Worm (Caenorhabditis elegans) whole organism, early embryonic: Measurements from ENCODE around the gene ccnk-1.

Source experiments
- B0310.2 ChIP-seq: sonication (generic microtip); optimal IDR thresholded peaks from 2 replicates; lab custom pipeline; 2016; ENCODE audit warnings: mild to moderate bottlenecking, missing genetic modification characterization, missing compliant biosample characterization
- F13C5.2 ChIP-seq: sonication (generic microtip); optimal IDR thresholded peaks from 2 replicates; lab custom pipeline; 2017; ENCODE audit warnings: mild to moderate bottlenecking, missing genetic modification characterization, inconsistent platforms, missing compliant biosample characterization
- aly-1 ChIP-seq: sonication (generic microtip); optimal IDR thresholded peaks from 2 replicates; lab custom pipeline; 2016; ENCODE audit warnings: missing genetic modification characterization, missing compliant biosample characterization
- ama-1 ChIP-seq: fragments of 150-350 bp; optimal IDR thresholded peaks from 2 replicates; lab custom pipeline; 2014
- ceh-13 ChIP-seq: fragments of 200-800 bp; sonication (Bioruptor generic); optimal IDR thresholded peaks from 2 replicates; lab custom pipeline; 2018; ENCODE audit warnings: mild to moderate bottlenecking, missing genetic modification characterization, missing compliant biosample characterization
- ceh-36 ChIP-seq: sonication (generic microtip); optimal IDR thresholded peaks from 2 replicates; lab custom pipeline; 2016; ENCODE audit warnings: missing genetic modification characterization, inconsistent platforms, missing compliant biosample characterization
- ets-7 ChIP-seq: sonication (generic microtip); optimal IDR thresholded peaks from 2 replicates; lab custom pipeline; 2016; ENCODE audit warnings: missing genotype, missing genetic modification characterization, missing compliant biosample characterization
- flt-1 ChIP-seq: fragments of 200-800 bp; sonication (Bioruptor generic); IDR thresholded peaks from 2 replicates; pipeline ENCODE4 v1.3.6; 2022; ENCODE audit warnings: missing genetic modification characterization, missing compliant biosample characterization
- hmbx-1 ChIP-seq: sonication (generic microtip); optimal IDR thresholded peaks from 2 replicates; lab custom pipeline; 2016; ENCODE audit warnings: mild to moderate bottlenecking, missing genetic modification characterization, missing compliant biosample characterization
- hmg-4 ChIP-seq: fragments of 200-800 bp; sonication (Bioruptor generic); optimal IDR thresholded peaks from 2 replicates; lab custom pipeline; 2018; ENCODE audit warnings: mild to moderate bottlenecking, missing genetic modification characterization, missing compliant biosample characterization
- hnd-1 ChIP-seq: sonication (generic microtip); optimal IDR thresholded peaks from 2 replicates; lab custom pipeline; 2016; ENCODE audit warnings: missing genetic modification characterization, missing compliant biosample characterization
- pes-1 ChIP-seq: fragments of 200-800 bp; sonication (Bioruptor generic); IDR thresholded peaks from 2 replicates; pipeline ENCODE4 v1.3.6; 2022; ENCODE audit warnings: missing genetic modification reagents, missing genetic modification characterization, missing compliant biosample characterization
- scrt-1 ChIP-seq: fragments of 200-800 bp; sonication (Bioruptor generic); IDR thresholded peaks from 2 replicates; pipeline ENCODE4 v1.3.6; 2022; ENCODE audit warnings: missing genetic modification characterization, missing compliant biosample characterization
- sea-1 ChIP-seq: fragments of 200-800 bp; sonication (Bioruptor generic); conservative IDR thresholded peaks from 2 replicates; pipeline ENCODE4 v1.3.6; 2022; ENCODE audit warnings: missing genetic modification characterization, missing compliant biosample characterization
- tbx-11 ChIP-seq: fragments of 200-800 bp; sonication (Bioruptor generic); IDR thresholded peaks from 2 replicates; pipeline ENCODE4 v1.3.6; 2022; ENCODE audit warnings: missing genetic modification characterization, missing compliant biosample characterization
- tbx-37 ChIP-seq: fragments of 200-800 bp; sonication (Bioruptor generic); conservative IDR thresholded peaks from 2 replicates; pipeline ENCODE4 v1.3.6; 2022; ENCODE audit warnings: missing genetic modification reagents, missing genetic modification characterization, missing compliant biosample characterization
- tra-4 ChIP-seq: sonication (generic microtip); optimal IDR thresholded peaks from 2 replicates; lab custom pipeline; 2017; ENCODE audit warnings: missing genetic modification characterization, missing compliant biosample characterization

ccnk-1 gene

ce11 chrV:14595984-14596383 is 16.4 kb upstream of the ccnk-1 start:
- TF ChIP-seq F13C5.2 (tag; lab: Kevin White, UChicago) (no peak), tbx-37 (GFP tag; lab: Robert Waterston, UW) (no peak), scrt-1 (GFP tag; lab: Robert Waterston, UW) (no peak), flt-1 (GFP tag; lab: Robert Waterston, UW) (no peak), aly-1 (no peak), ceh-36 (tag; lab: Kevin White, UChicago) (no peak), hnd-1 (no peak), hmbx-1 (no peak), hmg-4 (no peak)

- TF ChIP-seq aly-1 = no peak
- no peak for TF ChIP-seq ama-1 (lab: Kevin White, UChicago)
- TF ChIP-seq flt-1 (GFP tag; lab: Robert Waterston, UW) = no peak
- TF ChIP-seq hmbx-1 = no peak
- TF ChIP-seq pes-1 (GFP tag; lab: Robert Waterston, UW) = no peak
- no peak for TF ChIP-seq tbx-37 (GFP tag; lab: Robert Waterston, UW)
- no peak for TF ChIP-seq ets-7 (tag; lab: Kevin White, UChicago)
- no peak for TF ChIP-seq sea-1 (GFP tag; lab: Robert Waterston, UW)
- TF ChIP-seq scrt-1 (GFP tag; lab: Robert Waterston, UW) = no peak
Measured at ce11 chrV:14597005-14597680, 15.2 kb upstream of the ccnk-1 start, which contains the start of gene pes-9. Gene pes-9, minus strand, starts transcription at chrV:14597034.

ce11 chrV:14597681-14598184 is 14.6 kb upstream of the ccnk-1 start, which contains the start of gene R11H6.2:
Gene R11H6.2, plus strand, starts transcription at chrV:14598006.
- TF ChIP-seq ceh-36 (tag; lab: Kevin White, UChicago) (no peak), F13C5.2 (tag; lab: Kevin White, UChicago) (no peak), pes-1 (GFP tag; lab: Robert Waterston, UW) (no peak), tbx-37 (GFP tag; lab: Robert Waterston, UW) (no peak), B0310.2 (tag; lab: Kevin White, UChicago) (no peak), aly-1 (no peak), hmbx-1 (no peak), scrt-1 (GFP tag; lab: Robert Waterston, UW) (no peak), sea-1 (GFP tag; lab: Robert Waterston, UW) (no peak), flt-1 (GFP tag; lab: Robert Waterston, UW) (no peak), hnd-1 (no peak), ceh-13 (no peak), ama-1 (lab: Kevin White, UChicago) (no peak), tbx-11 (GFP tag; lab: Robert Waterston, UW) (no peak)

- TF ChIP-seq ama-1 (lab: Kevin White, UChicago) (no peak), B0310.2 (tag; lab: Kevin White, UChicago) (no peak), tbx-37 (GFP tag; lab: Robert Waterston, UW) (no peak), ceh-36 (tag; lab: Kevin White, UChicago) (no peak), pes-1 (GFP tag; lab: Robert Waterston, UW) (no peak), hmg-4 (no peak), hnd-1 (no peak)
Measured at ce11 chrV:14599972-14600371, 12.4 kb upstream of the ccnk-1 start, which contains the start of gene glb-22. Gene glb-22, plus strand, starts transcription at chrV:14600272.

ce11 chrV:14603755-14604154 is 8.6 kb upstream of the ccnk-1 start:
- no peak for TF ChIP-seq flt-1 (GFP tag; lab: Robert Waterston, UW)

- TF ChIP-seq pes-1 (GFP tag; lab: Robert Waterston, UW) (no peak), ets-7 (tag; lab: Kevin White, UChicago) (no peak), F13C5.2 (tag; lab: Kevin White, UChicago) (no peak), sea-1 (GFP tag; lab: Robert Waterston, UW) (no peak), flt-1 (GFP tag; lab: Robert Waterston, UW) (no peak), ama-1 (lab: Kevin White, UChicago) (no peak), aly-1 (no peak), scrt-1 (GFP tag; lab: Robert Waterston, UW) (no peak), ceh-13 (no peak), tra-4 (no peak), hnd-1 (no peak), tbx-37 (GFP tag; lab: Robert Waterston, UW) (no peak), hmg-4 (no peak), tbx-11 (GFP tag; lab: Robert Waterston, UW) (no peak), B0310.2 (tag; lab: Kevin White, UChicago) (no peak), hmbx-1 (no peak), ceh-36 (tag; lab: Kevin White, UChicago) (no peak)
Measured at ce11 chrV:14609643-14610042, 2.7 kb upstream of the ccnk-1 start, which contains the start of gene R11H6.4. Gene R11H6.4, plus strand, starts transcription at chrV:14609943.

- TF ChIP-seq scrt-1 (GFP tag; lab: Robert Waterston, UW) = no peak
- TF ChIP-seq flt-1 (GFP tag; lab: Robert Waterston, UW) = no peak
- TF ChIP-seq ama-1 (lab: Kevin White, UChicago) = no peak
Measured at ce11 chrV:14610781-14611180, 1.6 kb upstream of the ccnk-1 start.

ce11 chrV:14614454-14614853 is 2.1 kb downstream of the ccnk-1 start:
- TF ChIP-seq B0310.2 (tag; lab: Kevin White, UChicago) (no peak), sea-1 (GFP tag; lab: Robert Waterston, UW) (no peak), hmg-4 (no peak), scrt-1 (GFP tag; lab: Robert Waterston, UW) (no peak), ceh-13 (no peak)
